Worm (Caenorhabditis elegans) whole organism, L1 larva: Measurements from ENCODE around the gene nspc-19.

Experiments
- C16A3.4 ChIP-seq: fragments of 150-350 bp; optimal IDR thresholded peaks from 2 replicates; lab custom pipeline; 2014; ENCODE audit warnings: missing biosample characterization, missing genetic modification characterization
- C34B4.2 ChIP-seq: sonication (generic microtip); optimal IDR thresholded peaks from 2 replicates; lab custom pipeline; 2017; ENCODE audit warnings: mild to moderate bottlenecking, missing genetic modification characterization, missing compliant biosample characterization
- aly-2 ChIP-seq: fragments of 150-350 bp; optimal IDR thresholded peaks from 2 replicates; lab custom pipeline; 2014; ENCODE audit warnings: missing biosample characterization, missing genetic modification characterization
- ama-1 ChIP-seq: fragments of 150-350 bp; optimal IDR thresholded peaks from 2 replicates; lab custom pipeline; 2014
- ceh-63 ChIP-seq: fragments of 200-800 bp; sonication (Bioruptor generic); optimal IDR thresholded peaks from 2 replicates; lab custom pipeline; 2018; ENCODE audit warnings: mild to moderate bottlenecking, missing genetic modification characterization, missing compliant biosample characterization
- ceh-90 ChIP-seq: sonication (generic microtip); optimal IDR thresholded peaks from 2 replicates; lab custom pipeline; 2016; ENCODE audit warnings: missing genetic modification characterization, missing compliant biosample characterization
- dsc-1 ChIP-seq: sonication (generic microtip); optimal IDR thresholded peaks from 2 replicates; lab custom pipeline; 2016; ENCODE audit warnings: mild to moderate bottlenecking, missing genetic modification characterization, missing compliant biosample characterization
- egl-27 ChIP-seq, 2 experiments: fragments of 150-350 bp in 1 of 2; sonication (generic microtip); optimal IDR thresholded peaks; 3 replicates each; lab custom pipeline; 2017 to 2018; ENCODE audit warnings: missing biosample characterization in 2 of 2, missing genetic modification characterization in 2 of 2, missing genetic modification reagents in 2 of 2
- elt-2 ChIP-seq: sonication (generic microtip); optimal IDR thresholded peaks from 2 replicates; lab custom pipeline; 2016; ENCODE audit warnings: missing genetic modification characterization, mild to moderate bottlenecking, inconsistent platforms, missing compliant biosample characterization, missing genetic modification reagents
- elt-3 ChIP-seq, 6 experiments: fragments of 150-350 bp in 1 of 6; sonication (generic microtip); optimal IDR thresholded peaks; 2 replicates each; lab custom pipeline; 2017 to 2018; ENCODE audit warnings: missing biosample characterization in 6 of 6, missing genetic modification characterization in 6 of 6, inconsistent platforms in 1 of 6
- fkh-10 ChIP-seq: sonication (generic microtip); optimal IDR thresholded peaks from 2 replicates; lab custom pipeline; 2017; ENCODE audit warnings: missing biosample characterization, missing genetic modification reagents, missing genetic modification characterization
- fkh-4 ChIP-seq: sonication (generic microtip); optimal IDR thresholded peaks from 2 replicates; lab custom pipeline; 2016; ENCODE audit warnings: missing compliant biosample characterization, missing genetic modification characterization, borderline replicate concordance
- fkh-8 ChIP-seq: sonication (generic microtip); optimal IDR thresholded peaks from 2 replicates; lab custom pipeline; 2016; ENCODE audit warnings: mild to moderate bottlenecking, missing genetic modification characterization, missing compliant biosample characterization
- fos-1 ChIP-seq: fragments of 150-350 bp; optimal IDR thresholded peaks from 2 replicates; lab custom pipeline; 2014; ENCODE audit warnings: missing biosample characterization, missing genetic modification characterization
- hlh-4 ChIP-seq: sonication (generic microtip); optimal IDR thresholded peaks from 2 replicates; lab custom pipeline; 2016; ENCODE audit warnings: mild to moderate bottlenecking, missing genetic modification characterization, missing compliant biosample characterization
- hpl-2 ChIP-seq: fragments of 150-350 bp; optimal IDR thresholded peaks from 2 replicates; lab custom pipeline; 2014; ENCODE audit warnings: missing biosample characterization, missing genetic modification reagents, missing genetic modification characterization
- lin-35 ChIP-seq, 2 experiments: fragments of 150-350 bp; optimal IDR thresholded peaks; 2 replicates each; lab custom pipeline; 2014; ENCODE audit warnings: missing biosample characterization in 2 of 2, missing genetic modification characterization in 2 of 2, missing genetic modification reagents in 2 of 2
- lin-39 ChIP-seq: fragments of 150-350 bp; optimal IDR thresholded peaks from 2 replicates; lab custom pipeline; 2014; ENCODE audit warnings: missing biosample characterization, missing genetic modification reagents, missing genetic modification characterization
- mep-1 ChIP-seq: fragments of 150-350 bp; optimal IDR thresholded peaks from 2 replicates; lab custom pipeline; 2014; ENCODE audit warnings: missing biosample characterization, missing genetic modification characterization
- nhr-11 ChIP-seq: fragments of 150-350 bp; optimal IDR thresholded peaks from 2 replicates; lab custom pipeline; 2014; ENCODE audit warnings: missing biosample characterization, missing genetic modification characterization
- nhr-47 ChIP-seq: sonication (generic microtip); optimal IDR thresholded peaks from 2 replicates; lab custom pipeline; 2016; ENCODE audit warnings: mild to moderate bottlenecking, missing genetic modification characterization, moderate library complexity, missing compliant biosample characterization
- nhr-71 ChIP-seq: sonication (generic microtip); optimal IDR thresholded peaks from 2 replicates; lab custom pipeline; 2016; ENCODE audit warnings: mild to moderate bottlenecking, missing genetic modification characterization, moderate library complexity, missing compliant biosample characterization
- nhr-77 ChIP-seq: fragments of 150-350 bp; optimal IDR thresholded peaks from 2 replicates; lab custom pipeline; 2014; ENCODE audit warnings: missing biosample characterization, missing genetic modification characterization
- nhr-84 ChIP-seq: sonication (generic microtip); optimal IDR thresholded peaks from 2 replicates; lab custom pipeline; 2017; ENCODE audit warnings: missing biosample characterization, missing genetic modification characterization
- nhr-90 ChIP-seq: sonication (generic microtip); optimal IDR thresholded peaks from 2 replicates; lab custom pipeline; 2016; ENCODE audit warnings: mild to moderate bottlenecking, missing genetic modification characterization, missing compliant biosample characterization; ENCODE audit not compliant: poor library complexity
- pax-3 ChIP-seq: fragments of 200-800 bp; sonication (Bioruptor generic); optimal IDR thresholded peaks from 2 replicates; lab custom pipeline; 2018; ENCODE audit warnings: mild to moderate bottlenecking, missing genetic modification characterization, moderate library complexity, missing compliant biosample characterization
- rnt-1 ChIP-seq: sonication (generic microtip); optimal IDR thresholded peaks from 2 replicates; lab custom pipeline; 2016; ENCODE audit warnings: mild to moderate bottlenecking, missing genetic modification characterization, moderate library complexity, missing compliant biosample characterization
- snpc-4 ChIP-seq: fragments of 150-350 bp; optimal IDR thresholded peaks from 2 replicates; lab custom pipeline; 2014; ENCODE audit warnings: missing biosample characterization, missing genetic modification characterization
- snu-23 ChIP-seq: sonication (generic microtip); optimal IDR thresholded peaks from 2 replicates; lab custom pipeline; 2016; ENCODE audit warnings: missing genetic modification characterization, missing compliant biosample characterization
- sox-4 ChIP-seq: sonication (generic microtip); optimal IDR thresholded peaks from 2 replicates; lab custom pipeline; 2016; ENCODE audit warnings: missing genetic modification characterization, missing compliant biosample characterization
- sptf-1 ChIP-seq: fragments of 150-350 bp; optimal IDR thresholded peaks from 2 replicates; lab custom pipeline; 2014; ENCODE audit warnings: missing biosample characterization, missing genetic modification characterization
- swsn-7 ChIP-seq: sonication (generic microtip); optimal IDR thresholded peaks from 2 replicates; lab custom pipeline; 2016; ENCODE audit warnings: missing genetic modification characterization, missing compliant biosample characterization
- tbx-2 ChIP-seq: sonication (generic microtip); optimal IDR thresholded peaks from 2 replicates; lab custom pipeline; 2016; ENCODE audit warnings: missing genetic modification characterization, missing compliant biosample characterization
- unc-62 ChIP-seq: fragments of 150-350 bp; optimal IDR thresholded peaks from 2 replicates; lab custom pipeline; 2014; ENCODE audit warnings: missing biosample characterization, missing genetic modification reagents, missing genetic modification characterization
- unc-86 ChIP-seq: sonication (generic microtip); optimal IDR thresholded peaks from 2 replicates; lab custom pipeline; 2016; ENCODE audit warnings: missing genetic modification characterization, missing compliant biosample characterization
- unc-98 ChIP-seq: fragments of 200-800 bp; sonication (Bioruptor generic); IDR thresholded peaks from 2 replicates; pipeline ENCODE4 v1.3.6; 2022; ENCODE audit warnings: missing genetic modification characterization, missing compliant biosample characterization
- zip-4 ChIP-seq: fragments of 200-800 bp; sonication (Bioruptor generic); optimal IDR thresholded peaks from 2 replicates; lab custom pipeline; 2018; ENCODE audit warnings: mild to moderate bottlenecking, missing genetic modification characterization, moderate library complexity, missing compliant biosample characterization
- ztf-11 ChIP-seq, 2 experiments: sonication (generic microtip); optimal IDR thresholded peaks; 2 replicates each; lab custom pipeline; 2016 to 2017; ENCODE audit warnings: missing genetic modification characterization in 2 of 2, missing biosample characterization in 1 of 2, missing compliant biosample characterization in 1 of 2
- ztf-4 ChIP-seq: fragments of 150-350 bp; optimal IDR thresholded peaks from 2 replicates; lab custom pipeline; 2014; ENCODE audit warnings: missing biosample characterization, missing genetic modification characterization

Gene nspc-19

ce11 chrX:14491103-14491502, 37.4 kb upstream of the nspc-19 start (continued):
- no peak for TF ChIP-seq ztf-11 (tag; optimal IDR thresholded peaks at IDR 0.05; lab: Kevin White, UChicago)
- TF ChIP-seq fkh-10 (GFP tag; lab: Kevin White, UChicago): no peak
- TF ChIP-seq hpl-2: no peak
- TF ChIP-seq ama-1 (lab: Kevin White, UChicago): peak; percentile 68
- TF ChIP-seq swsn-7 (tag; lab: Kevin White, UChicago): no peak
- TF ChIP-seq unc-62 (GFP tag; lab: Kevin White, UChicago): no peak
- TF ChIP-seq C16A3.4: no peak
- TF ChIP-seq pax-3 (tag; lab: Kevin White, UChicago): no peak
- no peak for TF ChIP-seq nhr-77 (tag; lab: Kevin White, UChicago)
- TF ChIP-seq hlh-4 (tag; lab: Kevin White, UChicago): no peak
- TF ChIP-seq rnt-1 (tag; lab: Kevin White, UChicago): peak; percentile 1
- TF ChIP-seq elt-2 (tag; lab: Kevin White, UChicago): no peak
- no peak for TF ChIP-seq ceh-63 (GFP tag; lab: Kevin White, UChicago)
- TF ChIP-seq unc-98 (GFP tag; lab: Robert Waterston, UW): no peak
- peak; percentile 17 for TF ChIP-seq snu-23 (GFP tag; lab: Kevin White, UChicago)
- TF ChIP-seq C34B4.2 (tag; lab: Kevin White, UChicago): no peak
- TF ChIP-seq mep-1 (tag; lab: Kevin White, UChicago): no peak
- no peak for TF ChIP-seq lin-35 (GFP tag; optimal IDR thresholded peaks at IDR 0.05; lab: Kevin White, UChicago)
- TF ChIP-seq fos-1 (tag; lab: Kevin White, UChicago): no peak
- TF ChIP-seq elt-3 (tag; optimal IDR thresholded peaks at IDR 0.05; lab: Kevin White, UChicago): no peak
- TF ChIP-seq lin-39: no peak
- no peak for TF ChIP-seq ceh-90 (tag; lab: Kevin White, UChicago)
- no peak for TF ChIP-seq snpc-4 (tag; lab: Kevin White, UChicago)
- no peak for TF ChIP-seq dsc-1 (tag; lab: Kevin White, UChicago)
- TF ChIP-seq aly-2 (tag; lab: Kevin White, UChicago): no peak
- peak; percentile 25 for TF ChIP-seq nhr-71 (tag; lab: Kevin White, UChicago)
- no peak for TF ChIP-seq sptf-1 (tag; lab: Kevin White, UChicago)
- no peak for TF ChIP-seq nhr-90 (tag; lab: Kevin White, UChicago)
- no peak for TF ChIP-seq zip-4 (GFP tag; lab: Kevin White, UChicago)
- TF ChIP-seq tbx-2 (tag; lab: Kevin White, UChicago): peak; percentile 39

ce11 chrX:14492441-14492840, 36.1 kb upstream of the nspc-19 start:
- TF ChIP-seq fos-1 (tag; lab: Kevin White, UChicago) (peak; percentile 1), snu-23 (GFP tag; lab: Kevin White, UChicago) (no peak), nhr-11 (tag; lab: Kevin White, UChicago) (peak; percentile 8), nhr-47 (tag; lab: Kevin White, UChicago) (peak; percentile 66), elt-2 (tag; lab: Kevin White, UChicago) (no peak), sptf-1 (tag; lab: Kevin White, UChicago) (no peak), swsn-7 (tag; lab: Kevin White, UChicago) (peak; percentile 16), nhr-71 (tag; lab: Kevin White, UChicago) (peak; percentile 71), rnt-1 (tag; lab: Kevin White, UChicago) (no peak), nhr-84 (tag; lab: Kevin White, UChicago) (no peak), unc-86 (tag; lab: Kevin White, UChicago) (no peak), pax-3 (tag; lab: Kevin White, UChicago) (peak; percentile 33), elt-3 (tag; optimal IDR thresholded peaks at IDR 0.05; lab: Kevin White, UChicago) (no peak), fkh-4 (no peak), snpc-4 (tag; lab: Kevin White, UChicago) (no peak), fkh-8 (tag; lab: Kevin White, UChicago) (peak; percentile 90), egl-27 (tag; optimal IDR thresholded peaks at IDR 0.05; lab: Kevin White, UChicago) (no peak), ztf-4 (tag; lab: Kevin White, UChicago) (no peak), tbx-2 (tag; lab: Kevin White, UChicago) (no peak), sox-4 (tag; lab: Kevin White, UChicago) (no peak)
